Fruit fly (Drosophila melanogaster): ENCODE measurements around the gene PGAP5.

The PGAP5 gene

DNA sequence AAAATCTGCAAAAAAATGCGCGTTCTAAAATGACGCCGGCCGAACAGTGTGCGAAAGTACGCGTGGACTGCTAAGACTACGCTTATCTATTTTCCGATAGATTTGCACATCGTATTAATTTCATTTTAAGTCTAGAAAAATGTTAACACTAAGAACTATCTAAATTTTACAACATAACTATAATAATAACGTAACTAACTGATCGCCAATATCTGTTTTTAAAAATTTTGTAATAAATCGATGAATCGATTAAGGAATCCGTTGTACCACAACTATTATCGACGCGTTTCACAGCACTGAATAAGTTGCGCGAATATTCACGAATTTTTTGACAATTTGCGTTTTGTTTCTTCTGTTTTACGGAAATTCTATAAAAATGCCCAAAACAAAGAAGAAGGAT lies 12.4 kb downstream of the PGAP5 start, which contains the start of gene Ssb-c31a (continued):
- TF ChIP-seq trem (tag; optimal IDR thresholded peaks at IDR 0.05) (peak; percentile 75), phol (tag; optimal IDR thresholded peaks at IDR 0.05) (peak; percentile 73), Xrp1 (GFP tag; IDR thresholded peaks at IDR 0.05) (peak; percentile 57), lmd (GFP tag; IDR thresholded peaks at IDR 0.05) (no peak), CG11085 (GFP tag; IDR thresholded peaks at IDR 0.05) (no peak), aop (GFP tag; IDR thresholded peaks at IDR 0.05) (no peak), ken (GFP tag; IDR thresholded peaks at IDR 0.05) (no peak), CG12391 (tag; optimal IDR thresholded peaks at IDR 0.05) (peak; percentile 57), unpg (GFP tag; optimal IDR thresholded peaks at IDR 0.05) (peak; percentile 38), Kr (GFP tag; optimal IDR thresholded peaks at IDR 0.05) (no peak), sna (GFP tag; IDR thresholded peaks at IDR 0.05; ENCODE audit: partially characterized antibody) (peak; percentile 63; the same call in 1 of the 2 replicates), crp (GFP tag; optimal IDR thresholded peaks at IDR 0.05) (peak in 1 of 2 experiments; percentile 60), Mad (GFP tag; optimal IDR thresholded peaks at IDR 0.05) (peak; percentile 58), btn (GFP tag; optimal IDR thresholded peaks at IDR 0.05) (no peak), tup (GFP tag; optimal IDR thresholded peaks at IDR 0.05) (peak; percentile 28), CG2120 (GFP tag; optimal IDR thresholded peaks at IDR 0.05) (peak; percentile 80), fu2 (GFP tag; optimal IDR thresholded peaks at IDR 0.05) (no peak), Hand (GFP tag; optimal IDR thresholded peaks at IDR 0.05) (no peak), ac (GFP tag; optimal IDR thresholded peaks at IDR 0.05) (no peak), CG12659 (GFP tag; optimal IDR thresholded peaks at IDR 0.05) (peak; percentile 73), fd3F (GFP tag; optimal IDR thresholded peaks at IDR 0.05) (no peak), CG10209 (GFP tag; optimal IDR thresholded peaks at IDR 0.05) (peak; percentile 40), tgo (GFP tag; IDR thresholded peaks at IDR 0.05) (peak; percentile 47; the same call in 1 of the 3 replicates), psq (GFP tag; optimal IDR thresholded peaks at IDR 0.05) (no peak), ato (GFP tag; IDR thresholded peaks at IDR 0.05; ENCODE audit: partially characterized antibody) (no peak), CG7987 (GFP tag; optimal IDR thresholded peaks at IDR 0.05) (no peak), CG8089 (GFP tag; optimal IDR thresholded peaks at IDR 0.05) (no peak), CG34376 (GFP tag; optimal IDR thresholded peaks at IDR 0.05) (peak; percentile 64), Dad (GFP tag; optimal IDR thresholded peaks at IDR 0.05) (peak; percentile 57), CG34224 (GFP tag; IDR thresholded peaks at IDR 0.05; ENCODE audit: partially characterized antibody) (peak; percentile 77), CG8924 (tag; optimal IDR thresholded peaks at IDR 0.05) (peak; percentile 23), CG14710 (tag; optimal IDR thresholded peaks at IDR 0.05) (peak; percentile 71), nom (GFP tag; optimal IDR thresholded peaks at IDR 0.05) (peak; percentile 35), pum (GFP tag; optimal IDR thresholded peaks at IDR 0.05) (peak; percentile 59), CG14014 (GFP tag; IDR thresholded peaks at IDR 0.05) (no peak), HmgZ (tag; optimal IDR thresholded peaks at IDR 0.05) (peak; percentile 78), CG10462 (GFP tag; optimal IDR thresholded peaks at IDR 0.05) (no peak), Med (GFP tag) (peak; percentile 89), slp2 (GFP tag; optimal IDR thresholded peaks at IDR 0.05) (peak; percentile 25), CG11560 (tag; IDR thresholded peaks at IDR 0.05) (no peak), C15 (GFP tag; IDR thresholded peaks at IDR 0.05) (no peak), prd (optimal IDR thresholded peaks at IDR 0.05) (no peak), prd (GFP tag; IDR thresholded peaks at IDR 0.05) (peak; percentile 31; the same call in 1 of the 3 replicates), gsb (GFP tag; IDR thresholded peaks at IDR 0.05) (no peak), crc (GFP tag; optimal IDR thresholded peaks at IDR 0.05) (no peak), CG8388 (GFP tag; optimal IDR thresholded peaks at IDR 0.05) (peak; percentile 22), gcm2 (GFP tag; optimal IDR thresholded peaks at IDR 0.05) (no peak), CG9437 (GFP tag; optimal IDR thresholded peaks at IDR 0.05) (peak; percentile 53), CG7745 (tag; optimal IDR thresholded peaks at IDR 0.05) (no peak), Pdp1 (GFP tag; optimal IDR thresholded peaks at IDR 0.05) (peak; percentile 56 to 61), Camta (GFP tag; optimal IDR thresholded peaks at IDR 0.05) (peak; percentile 26)
